Fruit fly (Drosophila melanogaster): Measurements from ENCODE around the gene Naa20B.

- no peak for TF ChIP-seq psq (optimal IDR thresholded peaks at IDR 0.05)
- no peak for TF ChIP-seq h (optimal IDR thresholded peaks at IDR 0.05)
- TF ChIP-seq Myc (optimal IDR thresholded peaks at IDR 0.05), result no peak
- TF ChIP-seq ttk (optimal IDR thresholded peaks at IDR 0.05), result no peak
Measured at dm6 chr2L:13229388-13229882, 27.8 kb upstream of the Naa20B start, which contains the start of gene CG16815.

Measured in Kc167 (cell line).